Fruit fly (Drosophila melanogaster) whole organism, embryonic: ENCODE data around the gene CG8568.

Source experiments
- B-H1 ChIP-seq: fragments of 200-800 bp; sonication (Bioruptor generic); IDR thresholded peaks from 3 replicates; pipeline ENCODE4 v1.3.6; 2022; ENCODE audit warnings: missing biosample characterization, missing genetic modification characterization
- CG10321 ChIP-seq: fragments of 200-800 bp; sonication (Bioruptor generic); IDR thresholded peaks from 2 replicates; pipeline ENCODE4 v1.3.6; 2022; ENCODE audit warnings: missing biosample characterization, missing genetic modification characterization
- CG10462 ChIP-seq: fragments of 200-800 bp; sonication (Bioruptor generic); optimal IDR thresholded peaks from 2 replicates; lab custom pipeline; 2016; ENCODE audit warnings: missing biosample characterization, missing genetic modification characterization
- CG11085 ChIP-seq: fragments of 200-800 bp; sonication (Bioruptor generic); IDR thresholded peaks from 2 replicates; pipeline ENCODE4 v1.3.6; 2022; ENCODE audit warnings: missing biosample characterization, missing genetic modification characterization
- CG11695 ChIP-seq: fragments of 200-800 bp; sonication (Bioruptor generic); IDR thresholded peaks from 3 replicates; pipeline ENCODE4 v1.3.6; 2022; ENCODE audit warnings: missing biosample characterization, missing genetic modification characterization
- CG12219 ChIP-seq: fragments of 200-800 bp; sonication (Bioruptor generic); optimal IDR thresholded peaks from 3 replicates; lab custom pipeline; 2018; ENCODE audit warnings: missing biosample characterization, mild to moderate bottlenecking, missing genetic modification characterization
- CG13624 ChIP-seq: fragments of 200-800 bp; sonication (Bioruptor generic); optimal IDR thresholded peaks from 2 replicates; lab custom pipeline; 2016; ENCODE audit warnings: missing biosample characterization, missing genetic modification characterization
- CG13775 ChIP-seq: fragments of 200-800 bp; sonication (Bioruptor generic); optimal IDR thresholded peaks from 3 replicates; lab custom pipeline; 2017; ENCODE audit warnings: missing biosample characterization, mild to moderate bottlenecking, missing genetic modification characterization
- CG14014 ChIP-seq: fragments of 200-800 bp; sonication (Bioruptor generic); IDR thresholded peaks from 2 replicates; pipeline ENCODE4 v1.3.6; 2022; ENCODE audit warnings: missing biosample characterization, missing genetic modification characterization
- CG14050 ChIP-seq: fragments of 200-800 bp; sonication (Bioruptor generic); IDR thresholded peaks from 3 replicates; pipeline ENCODE4 v1.3.6; 2022; ENCODE audit warnings: missing biosample characterization, missing genetic modification characterization
- CG14441 ChIP-seq: fragments of 200-800 bp; sonication (Bioruptor generic); IDR thresholded peaks from 2 replicates; pipeline ENCODE4 v1.3.6; 2022; ENCODE audit warnings: missing biosample characterization, missing genetic modification characterization
- CG1602 ChIP-seq: fragments of 200-800 bp; sonication (Bioruptor generic); optimal IDR thresholded peaks from 3 replicates; lab custom pipeline; 2016; ENCODE audit warnings: missing biosample characterization, missing genetic modification characterization
- CG17186 ChIP-seq: fragments of 200-800 bp; sonication (Bioruptor generic); optimal IDR thresholded peaks from 3 replicates; lab custom pipeline; 2017; ENCODE audit warnings: missing biosample characterization, missing genetic modification reagents, missing genetic modification characterization
- CG17328 ChIP-seq: fragments of 200-800 bp; sonication (Bioruptor generic); IDR thresholded peaks from 2 replicates; pipeline ENCODE4 v1.3.6; 2022; ENCODE audit warnings: missing biosample characterization, missing genetic modification characterization
- CG2120 ChIP-seq: fragments of 200-800 bp; sonication (Bioruptor generic); optimal IDR thresholded peaks from 3 replicates; lab custom pipeline; 2016; ENCODE audit warnings: missing biosample characterization, missing genetic modification characterization
- CG2712 ChIP-seq: fragments of 200-800 bp; optimal IDR thresholded peaks from 3 replicates; lab custom pipeline; 2019; ENCODE audit warnings: missing biosample characterization, mild to moderate bottlenecking, missing genetic modification characterization, moderate library complexity
- CG30431 ChIP-seq: fragments of 200-800 bp; sonication (Bioruptor generic); optimal IDR thresholded peaks from 2 replicates; lab custom pipeline; 2017; ENCODE audit warnings: missing biosample characterization, missing genetic modification characterization
- CG3726 ChIP-seq: fragments of 200-800 bp; sonication (Bioruptor generic); IDR thresholded peaks from 3 replicates; pipeline ENCODE4, ENCODE4 v1.3.6; 2022; ENCODE audit warnings: missing biosample characterization, missing genetic modification characterization
- CG4424 ChIP-seq: fragments of 200-800 bp; sonication (Bioruptor generic); optimal IDR thresholded peaks from 3 replicates; lab custom pipeline; 2016; ENCODE audit warnings: missing biosample characterization, missing genetic modification characterization
- CG7372 ChIP-seq: fragments of 200-800 bp; sonication (Bioruptor generic); IDR thresholded peaks from 2 replicates; pipeline ENCODE4 v1.3.6; 2022; ENCODE audit warnings: missing biosample characterization, missing genetic modification characterization
- CG7963 ChIP-seq: fragments of 200-800 bp; sonication (Bioruptor generic); IDR thresholded peaks from 3 replicates; pipeline ENCODE4 v1.3.6; 2022; ENCODE audit warnings: missing biosample characterization, missing genetic modification characterization; ENCODE audit not compliant: partially characterized antibody
- CG8924 ChIP-seq: fragments of 200-800 bp; optimal IDR thresholded peaks from 3 replicates; lab custom pipeline; 2019; ENCODE audit warnings: missing biosample characterization, mild to moderate bottlenecking, missing genetic modification characterization, moderate library complexity
- CG8944 ChIP-seq: fragments of 200-800 bp; sonication (Bioruptor generic); optimal IDR thresholded peaks from 3 replicates; lab custom pipeline; 2016; ENCODE audit warnings: missing biosample characterization, missing genetic modification characterization
- CG9215 ChIP-seq: fragments of 200-800 bp; sonication (Bioruptor generic); IDR thresholded peaks from 2 replicates; pipeline ENCODE4 v1.3.6; 2022; ENCODE audit warnings: missing biosample characterization, missing genetic modification characterization
- Chrac-16 ChIP-seq: fragments of 200-800 bp; sonication (Bioruptor generic); optimal IDR thresholded peaks from 3 replicates; lab custom pipeline; 2016; ENCODE audit warnings: missing biosample characterization, missing genetic modification characterization
- Dip3 ChIP-seq: fragments of 200-800 bp; sonication (Bioruptor generic); optimal IDR thresholded peaks from 3 replicates; lab custom pipeline; 2016; ENCODE audit warnings: missing biosample characterization, missing genetic modification characterization
- E2f1 ChIP-seq: fragments of 200-800 bp; sonication (Bioruptor generic); IDR thresholded peaks from 2 replicates; pipeline ENCODE4 v1.3.6; 2022; ENCODE audit warnings: missing biosample characterization, missing genetic modification characterization
- Fer3 ChIP-seq: fragments of 200-800 bp; sonication (Bioruptor generic); optimal IDR thresholded peaks from 2 replicates; lab custom pipeline; 2018; ENCODE audit warnings: missing biosample characterization, mild to moderate bottlenecking, missing genetic modification characterization, moderate library complexity
- Gug ChIP-seq: fragments of 200-800 bp; sonication (Bioruptor generic); IDR thresholded peaks from 4 replicates; pipeline ENCODE4 v1.3.6; 2022; ENCODE audit warnings: missing biosample characterization, missing genetic modification characterization
- Hsf ChIP-seq: fragments of 200-800 bp; sonication (Bioruptor generic); optimal IDR thresholded peaks from 3 replicates; lab custom pipeline; 2016; ENCODE audit warnings: missing biosample characterization, missing genetic modification characterization
- MBD-R2 ChIP-seq: fragments of 200-800 bp; sonication (Bioruptor generic); IDR thresholded peaks from 2 replicates; pipeline ENCODE4 v1.3.6; 2022; ENCODE audit warnings: missing biosample characterization, missing genetic modification characterization
- MESR4 ChIP-seq: fragments of 200-800 bp; sonication (Bioruptor generic); optimal IDR thresholded peaks from 2 replicates; lab custom pipeline; 2018; ENCODE audit warnings: missing biosample characterization, mild to moderate bottlenecking, missing genetic modification characterization, moderate library complexity
- NFAT ChIP-seq: fragments of 200-800 bp; sonication (Bioruptor generic); IDR thresholded peaks from 2 replicates; pipeline ENCODE4 v1.3.6; 2022; ENCODE audit warnings: missing biosample characterization, missing genetic modification characterization
- Oli ChIP-seq: fragments of 200-800 bp; sonication (Bioruptor generic); optimal IDR thresholded peaks from 2 replicates; lab custom pipeline; 2018; ENCODE audit warnings: missing biosample characterization, mild to moderate bottlenecking, missing genetic modification characterization, moderate library complexity
- Sry-δ ChIP-seq: fragments of 200-800 bp; sonication (Bioruptor generic); optimal IDR thresholded peaks from 2 replicates; lab custom pipeline; 2016; ENCODE audit warnings: missing biosample characterization, missing genetic modification characterization
- TFAM ChIP-seq: fragments of 200-800 bp; sonication (Bioruptor generic); optimal IDR thresholded peaks from 2 replicates; lab custom pipeline; 2017; ENCODE audit warnings: missing biosample characterization, missing genetic modification characterization, inconsistent platforms
- ap ChIP-seq: fragments of 200-800 bp; sonication (Bioruptor generic); IDR thresholded peaks from 2 replicates; pipeline ENCODE4 v1.3.6; 2022; ENCODE audit warnings: missing biosample characterization, missing genetic modification characterization
- ash1 ChIP-seq: fragments of 200-800 bp; sonication (Bioruptor generic); optimal IDR thresholded peaks from 2 replicates; lab custom pipeline; 2018; ENCODE audit warnings: missing biosample characterization, mild to moderate bottlenecking, missing genetic modification characterization
- bcd ChIP-seq: fragments of 200-800 bp; sonication (Bioruptor generic); optimal IDR thresholded peaks from 2 replicates; lab custom pipeline; 2017; ENCODE audit warnings: missing biosample characterization, mild to moderate bottlenecking, missing genetic modification characterization
- bigmax ChIP-seq: fragments of 200-800 bp; sonication (Bioruptor generic); optimal IDR thresholded peaks from 2 replicates; lab custom pipeline; 2018; ENCODE audit warnings: missing biosample characterization, mild to moderate bottlenecking, missing genetic modification characterization
- cas ChIP-seq: fragments of 200-800 bp; sonication (Bioruptor generic); IDR thresholded peaks from 2 replicates; pipeline ENCODE4 v1.3.6; 2022; ENCODE audit warnings: missing biosample characterization, missing genetic modification characterization
- chif ChIP-seq, 2 experiments: fragments of 200-800 bp; sonication (Bioruptor generic); optimal IDR thresholded peaks; 3 replicates each; lab custom pipeline; 2016; ENCODE audit warnings: missing biosample characterization in 2 of 2, missing genetic modification characterization in 2 of 2
- chn ChIP-seq: fragments of 200-800 bp; sonication (Bioruptor generic); optimal IDR thresholded peaks from 2 replicates; lab custom pipeline; 2016; ENCODE audit warnings: missing biosample characterization, missing genetic modification characterization
- corto ChIP-seq: fragments of 200-800 bp; sonication (Bioruptor generic); optimal IDR thresholded peaks from 2 replicates; lab custom pipeline; 2016; ENCODE audit warnings: missing biosample characterization, mild to moderate bottlenecking, missing genetic modification characterization, moderate library complexity
- dm ChIP-seq: fragments of 200-800 bp; sonication (Bioruptor generic); optimal IDR thresholded peaks from 3 replicates; lab custom pipeline; 2016; ENCODE audit warnings: missing biosample characterization, missing genetic modification characterization
- dysf ChIP-seq: fragments of 200-800 bp; sonication (Bioruptor generic); IDR thresholded peaks from 3 replicates; pipeline ENCODE4 v1.3.6; 2022; ENCODE audit warnings: missing biosample characterization, missing genetic modification characterization
- jumu ChIP-seq: fragments of 200-800 bp; sonication (Bioruptor generic); optimal IDR thresholded peaks from 3 replicates; lab custom pipeline; 2016; ENCODE audit warnings: missing biosample characterization, missing genetic modification characterization
- mld ChIP-seq: fragments of 200-800 bp; sonication (Bioruptor generic); IDR thresholded peaks from 3 replicates; pipeline ENCODE4 v1.3.6; 2022; ENCODE audit warnings: missing biosample characterization, missing genetic modification characterization; ENCODE audit not compliant: partially characterized antibody
- pita ChIP-seq: fragments of 200-800 bp; sonication (Bioruptor generic); optimal IDR thresholded peaks from 2 replicates; lab custom pipeline; 2017; ENCODE audit warnings: missing biosample characterization, mild to moderate bottlenecking, missing genetic modification characterization
- pnt ChIP-seq: fragments of 200-800 bp; sonication (Bioruptor generic); optimal IDR thresholded peaks from 3 replicates; lab custom pipeline; 2016; ENCODE audit warnings: missing biosample characterization, missing genetic modification characterization
- schlank ChIP-seq: fragments of 200-800 bp; sonication (Bioruptor generic); optimal IDR thresholded peaks from 2 replicates; lab custom pipeline; 2018; ENCODE audit warnings: missing biosample characterization, mild to moderate bottlenecking, missing genetic modification characterization
- unpg ChIP-seq: fragments of 200-800 bp; sonication (Bioruptor generic); optimal IDR thresholded peaks from 3 replicates; lab custom pipeline; 2018; ENCODE audit warnings: missing biosample characterization, mild to moderate bottlenecking, missing genetic modification characterization, moderate library complexity

Gene CG8568

dm6 chrX:17465523-17465922 is 13.2 kb upstream of the CG8568 start (continued):
- TF ChIP-seq CG17186 (GFP tag; lab: Kevin White, UChicago) (no peak), B-H1 (no peak), mld (GFP tag; lab: Robert Waterston, UW) (no peak), CG17328 (0 out of 2 replicates have a peak, but pooled peaks have one; percentile 27), CG1602 (peak; percentile 4), unpg (GFP tag; lab: Kevin White, UChicago) (peak; percentile 45), CG9215 (GFP tag; lab: Robert Waterston, UW) (peak; percentile 50; the same call in 1 of the 2 replicates), CG3726 (GFP tag; lab: Robert Waterston, UW) (no peak), TFAM (GFP tag; lab: Kevin White, UChicago) (no peak), CG11085 (0 out of 2 replicates have a peak, but pooled peaks have one; percentile 25), CG2120 (GFP tag; lab: Kevin White, UChicago) (peak; percentile 55), dm (no peak), Dip3 (GFP tag; lab: Kevin White, UChicago) (peak; percentile 29), CG2712 (peak; percentile 26), CG14014 (GFP tag; lab: Robert Waterston, UW) (peak; percentile 53; the same call in 1 of the 2 replicates), E2f1 (GFP tag; lab: Robert Waterston, UW) (peak; percentile 21; the same call in 1 of the 2 replicates), CG7963 (GFP tag; lab: Robert Waterston, UW) (no peak), CG14050 (GFP tag; lab: Robert Waterston, UW) (no peak), CG13775 (GFP tag; lab: Kevin White, UChicago) (peak; percentile 14), CG8924 (tag; lab: Kevin White, UChicago) (peak; percentile 10), pnt (GFP tag; lab: Kevin White, UChicago) (peak; percentile 18), Fer3 (peak; percentile 38), NFAT (GFP tag; lab: Robert Waterston, UW) (peak; percentile 49; the same call in 1 of the 2 replicates), CG10321 (GFP tag; lab: Robert Waterston, UW) (no peak), Chrac-16 (GFP tag; lab: Kevin White, UChicago) (peak; percentile 7), Oli (tag; lab: Kevin White, UChicago) (peak; percentile 25), jumu (GFP tag; lab: Kevin White, UChicago) (peak; percentile 31), ash1 (GFP tag; lab: Kevin White, UChicago) (no peak), chif (GFP tag; optimal IDR thresholded peaks at IDR 0.05; lab: Kevin White, UChicago) (peak in 1 of 2 experiments; percentile 6), corto (GFP tag; lab: Kevin White, UChicago) (no peak), CG14441 (GFP tag; lab: Robert Waterston, UW) (0 out of 2 replicates have a peak, but pooled peaks have one; percentile 28), CG7372 (GFP tag; lab: Robert Waterston, UW) (0 out of 2 replicates have a peak, but pooled peaks have one; percentile 16), MESR4 (no peak), bcd (GFP tag; lab: Kevin White, UChicago) (peak; percentile 13), Hsf (peak; percentile 3), Sry-δ (GFP tag; lab: Kevin White, UChicago) (no peak), cas (GFP tag; lab: Robert Waterston, UW) (no peak), CG30431 (GFP tag; lab: Kevin White, UChicago) (no peak), CG10462 (GFP tag; lab: Kevin White, UChicago) (no peak), CG13624 (peak; percentile 43), CG12219 (no peak), schlank (tag; lab: Kevin White, UChicago) (peak; percentile 40), CG8944 (GFP tag; lab: Kevin White, UChicago) (no peak), Gug (GFP tag; lab: Robert Waterston, UW) (0 out of 4 replicates have a peak, but pooled peaks have one; percentile 9), chn (GFP tag; lab: Kevin White, UChicago) (no peak), CG4424 (GFP tag; lab: Kevin White, UChicago) (peak; percentile 21), bigmax (no peak), dysf (GFP tag; lab: Robert Waterston, UW) (peak; percentile 69; the same call in 2 of the 3 replicates), CG11695 (GFP tag; lab: Robert Waterston, UW) (0 out of 3 replicates have a peak, but pooled peaks have one; percentile 51), pita (GFP tag; lab: Kevin White, UChicago) (no peak), MBD-R2 (peak; percentile 31; the same call in 1 of the 2 replicates), ap (GFP tag; lab: Robert Waterston, UW) (no peak)
